Worm (Caenorhabditis elegans) whole organism, mixed stage, embryonic: ENCODE measurements around the gene acdh-13.

Experiments used
- ceh-43 ChIP-seq: fragments of 200-800 bp; sonication (Bioruptor generic); optimal IDR thresholded peaks from 2 replicates; lab custom pipeline; 2018; ENCODE audit warnings: mild to moderate bottlenecking, missing genetic modification characterization, moderate library complexity, missing compliant biosample characterization
- ces-1 ChIP-seq: fragments of 150-350 bp; optimal IDR thresholded peaks from 2 replicates; lab custom pipeline; 2014; ENCODE audit warnings: missing biosample characterization, missing genetic modification reagents, missing genetic modification characterization
- nhr-237 ChIP-seq: fragments of 150-350 bp; optimal IDR thresholded peaks from 2 replicates; lab custom pipeline; 2014; ENCODE audit warnings: missing biosample characterization, missing genetic modification characterization
- nhr-28 ChIP-seq: fragments of 150-350 bp; optimal IDR thresholded peaks from 2 replicates; lab custom pipeline; 2014; ENCODE audit warnings: missing biosample characterization, missing genetic modification characterization

DNA sequence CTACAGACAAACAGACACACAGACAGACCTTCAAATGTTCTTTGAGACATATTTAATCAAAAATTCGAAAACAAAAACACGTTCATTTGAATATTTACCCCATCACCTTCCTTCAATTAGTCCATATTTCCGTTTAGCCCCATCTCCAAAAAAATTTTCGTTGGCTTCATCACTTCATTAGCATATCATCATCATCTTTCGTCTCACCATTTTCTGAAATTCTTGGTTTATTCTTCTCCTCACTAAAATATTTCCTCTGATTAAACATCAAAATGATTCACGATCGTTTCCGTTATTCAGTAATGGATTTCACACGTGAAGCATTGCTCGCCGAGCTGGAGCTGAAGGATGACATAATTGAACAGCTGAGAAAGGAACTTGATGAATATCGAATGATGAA is 22.0 kb upstream of the acdh-13 start, which contains the start of gene pkg-2:
- TF ChIP-seq nhr-237 (tag; lab: Kevin White, UChicago) (no peak), nhr-28 (tag; lab: Kevin White, UChicago) (no peak), ceh-43 (GFP tag; lab: Kevin White, UChicago) (no peak), ces-1 (no peak)
